Fruit fly (Drosophila melanogaster): Measurements from ENCODE around the gene yellow-k.

The yellow-k gene

dm6 chr3L:15534274-15535227 lies 14.1 kb downstream of the yellow-k start (continued):
- no peak for TF ChIP-seq lov (optimal IDR thresholded peaks at IDR 0.05)
- no peak for TF ChIP-seq lov (GFP tag; IDR thresholded peaks at IDR 0.05)
- no peak for TF ChIP-seq CG31365 (tag; optimal IDR thresholded peaks at IDR 0.05)
- peak; percentile 58 for TF ChIP-seq Atf-2 (GFP tag; optimal IDR thresholded peaks at IDR 0.05)
- TF ChIP-seq CG9215 (GFP tag; IDR thresholded peaks at IDR 0.05), result peak; percentile 60
- peak; percentile 53 for TF ChIP-seq Chrac-16 (GFP tag; optimal IDR thresholded peaks at IDR 0.05)
- TF ChIP-seq CG12219 (GFP tag; optimal IDR thresholded peaks at IDR 0.05), result peak; percentile 13
- peak; percentile 66 for TF ChIP-seq CG9932 (GFP tag; IDR thresholded peaks at IDR 0.05)
- TF ChIP-seq CG31388 (GFP tag; optimal IDR thresholded peaks at IDR 0.05), result no peak
- peak; percentile 5 for TF ChIP-seq CG4617 (GFP tag; optimal IDR thresholded peaks at IDR 0.05; ENCODE audit: borderline replicate concordance)
- no peak for TF ChIP-seq CG8478 (optimal IDR thresholded peaks at IDR 0.05)
- TF ChIP-seq ap (GFP tag; IDR thresholded peaks at IDR 0.05), result 0 out of 2 replicates have a peak, but pooled peaks have one; percentile 7
- peak; percentile 73 for TF ChIP-seq pho (GFP tag; optimal IDR thresholded peaks at IDR 0.05)
- no peak for TF ChIP-seq nerfin-2 (GFP tag; IDR thresholded peaks at IDR 0.05; ENCODE audit: partially characterized antibody)
- peak; percentile 17 for TF ChIP-seq kay (GFP tag; optimal IDR thresholded peaks at IDR 0.05)
- TF ChIP-seq HmgD (GFP tag; optimal IDR thresholded peaks at IDR 0.05), result no peak
- TF ChIP-seq dmrt99B (tag; optimal IDR thresholded peaks at IDR 0.05), result peak; percentile 63
- no peak for TF ChIP-seq CkIIα-i1 (GFP tag; IDR thresholded peaks at IDR 0.05)
- TF ChIP-seq seq (GFP tag; IDR thresholded peaks at IDR 0.05), result 0 out of 2 replicates have a peak, but pooled peaks have one; percentile 16
- peak; percentile 66 for TF ChIP-seq CG8924 (tag; optimal IDR thresholded peaks at IDR 0.05)
- TF ChIP-seq insv (GFP tag; optimal IDR thresholded peaks at IDR 0.05), result no peak
- TF ChIP-seq CG12071 (GFP tag; optimal IDR thresholded peaks at IDR 0.05), result no peak
- TF ChIP-seq Usf (GFP tag; optimal IDR thresholded peaks at IDR 0.05), result peak; percentile 56
- peak; percentile 62 for TF ChIP-seq mam (GFP tag; optimal IDR thresholded peaks at IDR 0.05)
- peak in 1 of 3 experiments; percentile 83 for TF ChIP-seq lola (GFP tag; optimal IDR thresholded peaks at IDR 0.05)
- peak; percentile 92 for TF ChIP-seq CG7556 (GFP tag; optimal IDR thresholded peaks at IDR 0.05)
- TF ChIP-seq CHES-1-like (GFP tag; optimal IDR thresholded peaks at IDR 0.05), result peak; percentile 37
- TF ChIP-seq zfh2 (GFP tag; optimal IDR thresholded peaks at IDR 0.05), result peak; percentile 59
- peak; percentile 29 for TF ChIP-seq dm (GFP tag; optimal IDR thresholded peaks at IDR 0.05)
- peak; percentile 51 for TF ChIP-seq CG10366 (GFP tag; IDR thresholded peaks at IDR 0.05)
- TF ChIP-seq chinmo (GFP tag; IDR thresholded peaks at IDR 0.05; ENCODE audit: partially characterized antibody), result peak; percentile 97
- TF ChIP-seq Lhr (GFP tag; optimal IDR thresholded peaks at IDR 0.05), result peak; percentile 26
- no peak for TF ChIP-seq pzg (GFP tag; optimal IDR thresholded peaks at IDR 0.05)
- TF ChIP-seq CG16779 (GFP tag; IDR thresholded peaks at IDR 0.05), result no peak
- TF ChIP-seq MESR4 (GFP tag; optimal IDR thresholded peaks at IDR 0.05), result no peak
- TF ChIP-seq p53 (GFP tag; optimal IDR thresholded peaks at IDR 0.05), result peak; percentile 16
- peak; percentile 0 for TF ChIP-seq Ets97D (GFP tag; optimal IDR thresholded peaks at IDR 0.05)
- TF ChIP-seq BtbVII (GFP tag; optimal IDR thresholded peaks at IDR 0.05), result peak; percentile 15
- TF ChIP-seq Deaf1 (tag; optimal IDR thresholded peaks at IDR 0.05), result peak; percentile 32
- peak; percentile 52 for TF ChIP-seq CG33557 (GFP tag; optimal IDR thresholded peaks at IDR 0.05)
- peak; percentile 23 for TF ChIP-seq vfl (GFP tag; optimal IDR thresholded peaks at IDR 0.05)
- no peak for TF ChIP-seq Fer2 (tag; optimal IDR thresholded peaks at IDR 0.05)
- TF ChIP-seq oc (tag; optimal IDR thresholded peaks at IDR 0.05), result no peak
- no peak for TF ChIP-seq CG6791 (GFP tag; IDR thresholded peaks at IDR 0.05; ENCODE audit: partially characterized antibody)
- TF ChIP-seq pros (GFP tag; optimal IDR thresholded peaks at IDR 0.05), result peak; percentile 18
- TF ChIP-seq Eip74EF (GFP tag; optimal IDR thresholded peaks at IDR 0.05), result peak in 1 of 2 experiments; percentile 51
- peak; percentile 67 for TF ChIP-seq Meics (GFP tag; optimal IDR thresholded peaks at IDR 0.05)
- no peak for TF ChIP-seq H15 (GFP tag; IDR thresholded peaks at IDR 0.05)

All from whole organism, embryonic.